Fruit fly (Drosophila melanogaster) whole organism, prepupa: ENCODE measurements around the gene CG12096.

Source experiments
- Blimp-1 ChIP-seq: fragments of 200-800 bp; sonication (Bioruptor generic); optimal IDR thresholded peaks from 3 replicates; lab custom pipeline; 2017; ENCODE audit warnings: missing biosample characterization, missing genetic modification characterization, mild to moderate bottlenecking, moderate library complexity, missing genetic modification reagents
- CG10669 ChIP-seq: fragments of 200-800 bp; sonication (Bioruptor generic); optimal IDR thresholded peaks from 3 replicates; lab custom pipeline; 2018; ENCODE audit warnings: missing biosample characterization, mild to moderate bottlenecking, missing genetic modification characterization, moderate library complexity
- CG11294 ChIP-seq: fragments of 200-800 bp; sonication (Bioruptor generic); IDR thresholded peaks from 2 replicates; pipeline ENCODE4 v1.3.6; 2022; ENCODE audit warnings: missing biosample characterization, missing genetic modification characterization
- CG11902 ChIP-seq: fragments of 200-800 bp; sonication (Bioruptor generic); optimal IDR thresholded peaks from 3 replicates; lab custom pipeline; 2016; ENCODE audit warnings: missing biosample characterization, missing genetic modification characterization
- CG15336 ChIP-seq: fragments of 200-800 bp; sonication (Bioruptor generic); IDR thresholded peaks from 2 replicates; pipeline ENCODE4 v1.3.6; 2022; ENCODE audit warnings: missing biosample characterization, missing genetic modification characterization
- CG1621 ChIP-seq: fragments of 200-800 bp; sonication (Bioruptor generic); optimal IDR thresholded peaks from 3 replicates; lab custom pipeline; 2018; ENCODE audit warnings: missing biosample characterization, mild to moderate bottlenecking, missing genetic modification characterization
- CG3032 ChIP-seq: fragments of 200-800 bp; optimal IDR thresholded peaks from 2 replicates; lab custom pipeline; 2019; ENCODE audit warnings: missing biosample characterization, mild to moderate bottlenecking, missing genetic modification characterization, moderate library complexity
- CG32006 ChIP-seq: fragments of 200-800 bp; sonication (Bioruptor generic); optimal IDR thresholded peaks from 3 replicates; lab custom pipeline; 2017; ENCODE audit warnings: missing biosample characterization, mild to moderate bottlenecking, missing genetic modification characterization
- CG3919 ChIP-seq: fragments of 200-800 bp; sonication (Bioruptor generic); optimal IDR thresholded peaks from 3 replicates; lab custom pipeline; 2016; ENCODE audit warnings: missing biosample characterization, missing genetic modification characterization
- CG4318 ChIP-seq: fragments of 200-800 bp; sonication (Bioruptor generic); optimal IDR thresholded peaks from 3 replicates; lab custom pipeline; 2017; ENCODE audit warnings: missing biosample characterization, mild to moderate bottlenecking, missing genetic modification characterization
- CG6163 ChIP-seq: fragments of 200-800 bp; sonication (Bioruptor generic); IDR thresholded peaks from 3 replicates; pipeline ENCODE4 v1.3.6; 2022; ENCODE audit warnings: missing biosample characterization, missing genetic modification characterization
- CG6276 ChIP-seq: fragments of 200-800 bp; sonication (Bioruptor generic); optimal IDR thresholded peaks from 2 replicates; lab custom pipeline; 2017; ENCODE audit warnings: missing biosample characterization, mild to moderate bottlenecking, missing genetic modification characterization
- CG6808 ChIP-seq: fragments of 200-800 bp; sonication (Bioruptor generic); optimal IDR thresholded peaks from 3 replicates; lab custom pipeline; 2017; ENCODE audit warnings: missing biosample characterization, missing genetic modification characterization, mild to moderate bottlenecking, moderate library complexity, missing genetic modification reagents
- CG6854 ChIP-seq: fragments of 200-800 bp; sonication (Bioruptor generic); optimal IDR thresholded peaks from 2 replicates; lab custom pipeline; 2017; ENCODE audit warnings: missing biosample characterization, mild to moderate bottlenecking, missing genetic modification characterization
- CG8119 ChIP-seq: fragments of 200-800 bp; sonication (Bioruptor generic); IDR thresholded peaks from 3 replicates; pipeline ENCODE4 v1.3.6; 2022; ENCODE audit warnings: missing biosample characterization, missing genetic modification characterization
- CG8632 ChIP-seq: fragments of 200-800 bp; sonication (Bioruptor generic); optimal IDR thresholded peaks from 3 replicates; lab custom pipeline; 2016; ENCODE audit warnings: missing biosample characterization, missing genetic modification characterization
- CG9139 ChIP-seq: fragments of 200-800 bp; sonication (Bioruptor generic); optimal IDR thresholded peaks from 3 replicates; lab custom pipeline; 2017; ENCODE audit warnings: missing biosample characterization, mild to moderate bottlenecking, missing genetic modification characterization
- Eip75B ChIP-seq: fragments of 200-800 bp; sonication (Bioruptor generic); optimal IDR thresholded peaks from 3 replicates; lab custom pipeline; 2016; ENCODE audit warnings: missing biosample characterization, missing genetic modification characterization
- Eip78C ChIP-seq: fragments of 200-800 bp; sonication (Bioruptor generic); peaks from one replicate; lab custom pipeline; 2016; ENCODE audit warnings: missing biosample characterization, missing genetic modification characterization
- Eip93F ChIP-seq: fragments of 200-800 bp; sonication (Bioruptor generic); optimal IDR thresholded peaks from 2 replicates; lab custom pipeline; 2016; ENCODE audit warnings: missing biosample characterization, mild to moderate bottlenecking, missing genetic modification characterization
- Ets21C ChIP-seq: fragments of 200-800 bp; sonication (Bioruptor generic); optimal IDR thresholded peaks from 3 replicates; lab custom pipeline; 2016; ENCODE audit warnings: missing biosample characterization, missing genetic modification characterization
- Ets96B ChIP-seq: fragments of 200-800 bp; optimal IDR thresholded peaks from 2 replicates; lab custom pipeline; 2019; ENCODE audit warnings: missing biosample characterization, mild to moderate bottlenecking, missing genetic modification characterization, moderate library complexity
- Gug ChIP-seq: fragments of 200-800 bp; sonication (Bioruptor generic); IDR thresholded peaks from 2 replicates; pipeline ENCODE4 v1.3.6; 2022; ENCODE audit warnings: missing biosample characterization, missing genetic modification characterization
- Hr38 ChIP-seq: sonication (Bioruptor generic); optimal IDR thresholded peaks from 2 replicates; lab custom pipeline; 2016; ENCODE audit warnings: missing biosample characterization, missing genetic modification characterization
- Hr39 ChIP-seq: fragments of 200-800 bp; sonication (Bioruptor generic); optimal IDR thresholded peaks from 2 replicates; lab custom pipeline; 2016; ENCODE audit warnings: missing biosample characterization, missing genetic modification characterization
- Hr4 ChIP-seq: fragments of 200-800 bp; sonication (Bioruptor generic); optimal IDR thresholded peaks from 3 replicates; lab custom pipeline; 2016; ENCODE audit warnings: missing biosample characterization, missing genetic modification characterization
- Lpt ChIP-seq: fragments of 200-800 bp; sonication (Bioruptor generic); optimal IDR thresholded peaks from 3 replicates; lab custom pipeline; 2016; ENCODE audit warnings: missing biosample characterization, missing genetic modification characterization
- Met ChIP-seq: fragments of 200-800 bp; sonication (Bioruptor generic); optimal IDR thresholded peaks from 3 replicates; lab custom pipeline; 2016; ENCODE audit warnings: missing biosample characterization, missing genetic modification characterization
- OdsH ChIP-seq: fragments of 200-800 bp; sonication (Bioruptor generic); optimal IDR thresholded peaks from 3 replicates; lab custom pipeline; 2016; ENCODE audit warnings: missing biosample characterization, missing genetic modification characterization
- Smox ChIP-seq: fragments of 200-800 bp; sonication (Bioruptor generic); optimal IDR thresholded peaks from 3 replicates; lab custom pipeline; 2016; ENCODE audit warnings: missing biosample characterization, missing genetic modification characterization
- Sox102F ChIP-seq: fragments of 200-800 bp; sonication (Bioruptor generic); optimal IDR thresholded peaks from 2 replicates; lab custom pipeline; 2016; ENCODE audit warnings: missing biosample characterization, mild to moderate bottlenecking, missing genetic modification characterization
- Sox14 ChIP-seq: fragments of 200-800 bp; sonication (Bioruptor generic); optimal IDR thresholded peaks from 3 replicates; lab custom pipeline; 2016; ENCODE audit warnings: missing biosample characterization, missing genetic modification characterization
- achi ChIP-seq: fragments of 200-800 bp; sonication (Bioruptor generic); optimal IDR thresholded peaks from 3 replicates; lab custom pipeline; 2016; ENCODE audit warnings: missing biosample characterization, missing genetic modification characterization
- acj6 ChIP-seq: fragments of 200-800 bp; sonication (Bioruptor generic); optimal IDR thresholded peaks from 3 replicates; lab custom pipeline; 2016; ENCODE audit warnings: missing biosample characterization, missing genetic modification characterization
- cyc ChIP-seq: fragments of 200-800 bp; sonication (Bioruptor generic); optimal IDR thresholded peaks from 3 replicates; lab custom pipeline; 2016; ENCODE audit warnings: missing biosample characterization, missing genetic modification characterization
- dsx ChIP-seq: fragments of 200-800 bp; optimal IDR thresholded peaks from 3 replicates; lab custom pipeline; 2019; ENCODE audit warnings: missing biosample characterization, mild to moderate bottlenecking, missing genetic modification characterization, moderate library complexity; ENCODE audit not compliant: poor library complexity, severe bottlenecking
- eg ChIP-seq: fragments of 200-800 bp; sonication (Bioruptor generic); IDR thresholded peaks from 3 replicates; pipeline ENCODE4 v1.3.6; 2022; ENCODE audit warnings: missing biosample characterization, missing genetic modification characterization
- esn ChIP-seq: fragments of 200-800 bp; sonication (Bioruptor generic); optimal IDR thresholded peaks from 2 replicates; lab custom pipeline; 2016; ENCODE audit warnings: missing biosample characterization, mild to moderate bottlenecking, missing genetic modification characterization, moderate library complexity
- fd59A ChIP-seq: fragments of 200-800 bp; sonication (Bioruptor generic); optimal IDR thresholded peaks from 2 replicates; lab custom pipeline; 2017; ENCODE audit warnings: missing biosample characterization, mild to moderate bottlenecking, missing genetic modification characterization, missing genetic modification reagents
- fkh ChIP-seq: fragments of 200-800 bp; sonication (Bioruptor generic); optimal IDR thresholded peaks from 3 replicates; lab custom pipeline; 2017; ENCODE audit warnings: missing biosample characterization, mild to moderate bottlenecking, missing genetic modification characterization, moderate library complexity
- lz ChIP-seq: fragments of 200-800 bp; sonication (Bioruptor generic); optimal IDR thresholded peaks from 3 replicates; lab custom pipeline; 2016; ENCODE audit warnings: missing biosample characterization, missing genetic modification characterization
- pdm3 ChIP-seq: fragments of 200-800 bp; sonication (Bioruptor generic); optimal IDR thresholded peaks from 3 replicates; lab custom pipeline; 2016; ENCODE audit warnings: missing biosample characterization, missing genetic modification characterization
- salr ChIP-seq, 2 experiments: fragments of 200-800 bp; sonication (Bioruptor generic); optimal IDR thresholded peaks; 3 replicates each; lab custom pipeline; 2016 to 2018; ENCODE audit warnings: missing biosample characterization in 2 of 2, missing genetic modification characterization in 2 of 2, mild to moderate bottlenecking in 1 of 2
- spab ChIP-seq: fragments of 200-800 bp; sonication (Bioruptor generic); optimal IDR thresholded peaks from 2 replicates; lab custom pipeline; 2017; ENCODE audit warnings: missing biosample characterization, mild to moderate bottlenecking, missing genetic modification characterization, missing genetic modification reagents
- ss ChIP-seq, 2 experiments: fragments of 200-800 bp; sonication (Bioruptor generic); optimal IDR thresholded peaks; 2 replicates in 1 of 2; 3 replicates in 1 of 2; lab custom pipeline; 2017 to 2018; ENCODE audit warnings: mild to moderate bottlenecking in 2 of 2, missing biosample characterization in 2 of 2, missing genetic modification characterization in 2 of 2, moderate library complexity in 1 of 2
- topi ChIP-seq: fragments of 200-800 bp; sonication (Bioruptor generic); optimal IDR thresholded peaks from 3 replicates; lab custom pipeline; 2016; ENCODE audit warnings: missing biosample characterization, missing genetic modification characterization
- vri ChIP-seq: fragments of 200-800 bp; sonication (Bioruptor generic); optimal IDR thresholded peaks from 3 replicates; lab custom pipeline; 2016; ENCODE audit warnings: missing biosample characterization, mild to moderate bottlenecking, missing genetic modification characterization

The CG12096 gene

DNA sequence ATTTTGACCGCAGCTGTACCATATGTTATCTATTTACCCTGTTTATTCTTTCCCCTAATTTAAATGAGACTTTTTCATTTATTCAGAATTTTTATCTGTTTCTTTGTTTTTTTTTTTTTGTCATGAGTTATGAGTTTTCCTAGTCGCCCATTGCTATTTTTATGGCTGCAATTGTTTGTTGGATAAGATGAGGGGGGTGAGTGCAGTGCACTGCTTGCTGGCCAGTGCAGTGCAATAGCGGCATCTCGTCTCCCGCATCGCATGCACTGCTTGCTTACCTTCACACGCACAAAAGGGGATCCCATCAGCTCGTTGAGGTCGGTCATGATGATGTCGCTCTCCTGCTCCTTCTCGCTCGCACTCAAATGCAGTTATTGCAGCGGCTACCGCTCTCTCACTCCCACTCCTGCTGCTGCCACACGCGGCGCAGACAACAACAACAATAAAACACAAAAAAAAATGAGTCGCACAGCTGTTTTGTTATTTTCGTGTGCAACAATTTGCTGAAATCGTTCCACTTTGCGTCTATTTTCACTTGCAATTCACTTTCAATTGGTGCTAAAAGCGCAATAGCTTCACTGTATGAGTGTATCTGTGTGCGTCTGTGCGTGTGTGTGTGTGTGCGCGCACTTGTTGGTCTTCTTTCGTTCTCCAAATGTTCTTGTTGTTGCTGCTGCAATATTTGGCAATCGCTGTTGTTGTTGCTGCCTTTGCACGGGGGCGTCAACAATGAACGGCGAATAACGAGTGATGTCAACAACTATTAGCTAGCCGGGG, 31.2 kb upstream of the CG12096 start (continued):
- TF ChIP-seq CG8632 = peak; percentile 55
- peak; percentile 42 for TF ChIP-seq vri (GFP tag; lab: Kevin White, UChicago)
- peak; percentile 9 for TF ChIP-seq CG9139
- peak; percentile 55 for TF ChIP-seq cyc (GFP tag; lab: Kevin White, UChicago)
- peak; percentile 31 to 55 for TF ChIP-seq salr (GFP tag; optimal IDR thresholded peaks at IDR 0.05; lab: Kevin White, UChicago)
- peak; percentile 46 for TF ChIP-seq acj6 (GFP tag; lab: Kevin White, UChicago)
- peak; percentile 90 for TF ChIP-seq Eip78C
- TF ChIP-seq CG11294 (GFP tag; lab: Robert Waterston, UW) = peak; percentile 30; the same call in 1 of the 2 replicates
- TF ChIP-seq topi (GFP tag; lab: Kevin White, UChicago) = peak; percentile 63
- peak; percentile 51 for TF ChIP-seq CG32006
- peak; percentile 63 for TF ChIP-seq Smox (GFP tag; lab: Kevin White, UChicago)
- TF ChIP-seq Eip93F (GFP tag; lab: Kevin White, UChicago) = no peak
- TF ChIP-seq CG3919 (GFP tag; lab: Kevin White, UChicago) = peak; percentile 64
- TF ChIP-seq Hr38 = no peak
- TF ChIP-seq Lpt = peak; percentile 47
- peak; percentile 79; the same call in 2 of the 3 replicates for TF ChIP-seq CG8119
- peak; percentile 74 for TF ChIP-seq CG15336 (GFP tag; lab: Robert Waterston, UW)
- no peak for TF ChIP-seq CG11902 (GFP tag; lab: Kevin White, UChicago)
- peak; percentile 72 for TF ChIP-seq pdm3 (GFP tag; lab: Kevin White, UChicago)
- peak; percentile 95 for TF ChIP-seq Blimp-1
- TF ChIP-seq CG10669 (GFP tag; lab: Kevin White, UChicago) = peak; percentile 29
- peak; percentile 23 for TF ChIP-seq Ets96B (tag; lab: Kevin White, UChicago)
- peak; percentile 43 for TF ChIP-seq CG3032 (tag; lab: Kevin White, UChicago)
- TF ChIP-seq lz (GFP tag; lab: Kevin White, UChicago) = peak; percentile 65
- TF ChIP-seq Hr39 (GFP tag; lab: Kevin White, UChicago) = peak; percentile 65
- peak; percentile 65 for TF ChIP-seq Hr4 (GFP tag; lab: Kevin White, UChicago)
- no peak for TF ChIP-seq fkh
- TF ChIP-seq CG4318 (GFP tag; lab: Kevin White, UChicago) = peak; percentile 42
- TF ChIP-seq esn = peak; percentile 65
- peak; percentile 17 for TF ChIP-seq CG6808 (GFP tag; lab: Kevin White, UChicago)
- no peak for TF ChIP-seq Gug (GFP tag; lab: Robert Waterston, UW)
- peak; percentile 69 for TF ChIP-seq Sox14 (GFP tag; lab: Kevin White, UChicago)
- peak; percentile 39 for TF ChIP-seq Ets21C
- TF ChIP-seq OdsH (GFP tag; lab: Kevin White, UChicago) = peak; percentile 62

DNA sequence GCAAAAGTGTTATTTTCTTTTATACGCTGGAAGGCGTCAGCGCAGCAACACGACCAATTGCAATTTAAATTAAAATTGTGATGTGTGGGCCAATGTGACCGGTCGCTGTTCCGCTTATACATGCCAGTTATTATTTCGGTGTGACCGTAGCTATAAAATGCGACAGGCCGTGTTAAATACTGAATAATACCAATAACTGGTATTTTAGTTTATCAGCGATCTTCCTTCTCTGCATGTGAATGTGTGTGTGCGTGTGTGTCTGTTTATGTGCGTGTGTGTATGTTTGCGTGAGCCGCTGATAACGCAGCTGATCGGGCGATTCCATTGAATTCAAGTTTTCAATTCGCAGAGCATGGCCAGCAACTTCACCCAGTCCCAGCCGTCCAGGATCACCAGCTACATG, 30.7 kb upstream of the CG12096 start, which contains the start of the genes CG32638, CG15717 and MFS10:
TSS of gene CG32638 (minus strand) at position 45 of the 403 bp plus-strand sequence.
TSS of gene CG15717 (plus strand) at position 203 of the 403 bp plus-strand sequence.
TSS of gene MFS10 (plus strand) at position 269 of the 403 bp plus-strand sequence.
- TF ChIP-seq Gug (GFP tag; lab: Robert Waterston, UW) (no peak), CG11902 (GFP tag; lab: Kevin White, UChicago) (no peak), CG15336 (GFP tag; lab: Robert Waterston, UW) (no peak; the same call in 1 of the 2 replicates), fd59A (no peak), CG32006 (no peak), Met (GFP tag; lab: Kevin White, UChicago) (no peak), eg (peak; percentile 30; the same call in 1 of the 3 replicates), Eip78C (peak; percentile 78), acj6 (GFP tag; lab: Kevin White, UChicago) (no peak), Smox (GFP tag; lab: Kevin White, UChicago) (no peak), CG1621 (tag; lab: Kevin White, UChicago) (no peak), salr (GFP tag; optimal IDR thresholded peaks at IDR 0.05; lab: Kevin White, UChicago) (no peak), Sox102F (GFP tag; lab: Kevin White, UChicago) (no peak), Eip75B (GFP tag; lab: Kevin White, UChicago) (peak; percentile 25), Blimp-1 (no peak), dsx (GFP tag; lab: Kevin White, UChicago) (peak; percentile 14), ss (GFP tag; optimal IDR thresholded peaks at IDR 0.05; lab: Kevin White, UChicago) (no peak), esn (peak; percentile 33), CG9139 (no peak), CG6854 (GFP tag; lab: Kevin White, UChicago) (no peak), CG11294 (GFP tag; lab: Robert Waterston, UW) (no peak), Lpt (no peak), spab (GFP tag; lab: Kevin White, UChicago) (no peak), CG6163 (peak; percentile 29; the same call in 1 of the 3 replicates), cyc (GFP tag; lab: Kevin White, UChicago) (no peak), achi (GFP tag; lab: Kevin White, UChicago) (no peak), CG6276 (no peak), Hr4 (GFP tag; lab: Kevin White, UChicago) (no peak), topi (GFP tag; lab: Kevin White, UChicago) (peak; percentile 21)
